Fruit fly (Drosophila melanogaster) whole organism, embryonic: Measurements from ENCODE around the gene her.

Source experiments
- C15 ChIP-seq: fragments of 200-800 bp; sonication (Bioruptor generic); IDR thresholded peaks from 3 replicates; pipeline ENCODE4 v1.3.6; 2022; ENCODE audit warnings: missing biosample characterization, missing genetic modification characterization
- CG1024 ChIP-seq: fragments of 200-800 bp; sonication (Bioruptor generic); IDR thresholded peaks from 2 replicates; pipeline ENCODE4 v1.3.6; 2022; ENCODE audit warnings: missing biosample characterization, missing genetic modification characterization
- CG12104 ChIP-seq: fragments of 200-800 bp; sonication (Bioruptor generic); optimal IDR thresholded peaks from 3 replicates; lab custom pipeline; 2016; ENCODE audit warnings: missing biosample characterization, missing genetic modification characterization
- CG12659 ChIP-seq: fragments of 200-800 bp; sonication (Bioruptor generic); optimal IDR thresholded peaks from 3 replicates; lab custom pipeline; 2017; ENCODE audit warnings: mild to moderate bottlenecking, missing biosample characterization, missing genetic modification reagents, missing genetic modification characterization
- CG12744 ChIP-seq: fragments of 200-800 bp; sonication (Bioruptor generic); optimal IDR thresholded peaks from 2 replicates; lab custom pipeline; 2016; ENCODE audit warnings: missing biosample characterization, missing genetic modification characterization
- CG13287 ChIP-seq: fragments of 200-800 bp; sonication (Bioruptor generic); IDR thresholded peaks from 2 replicates; pipeline ENCODE4 v1.3.6; 2022; ENCODE audit warnings: missing biosample characterization, missing genetic modification characterization; ENCODE audit not compliant: partially characterized antibody
- CG13424 ChIP-seq: fragments of 200-800 bp; sonication (Bioruptor generic); optimal IDR thresholded peaks from 2 replicates; lab custom pipeline; 2019; ENCODE audit warnings: missing biosample characterization, mild to moderate bottlenecking, missing genetic modification characterization, moderate library complexity
- CG14667 ChIP-seq: fragments of 200-800 bp; sonication (Bioruptor generic); IDR thresholded peaks from 2 replicates; pipeline ENCODE4 v1.3.6; 2022; ENCODE audit warnings: missing biosample characterization, missing genetic modification characterization
- CG1529 ChIP-seq: fragments of 200-800 bp; sonication (Bioruptor generic); optimal IDR thresholded peaks from 3 replicates; lab custom pipeline; 2018; ENCODE audit warnings: missing biosample characterization, missing genetic modification characterization
- CG17359 ChIP-seq: fragments of 200-800 bp; sonication (Bioruptor generic); optimal IDR thresholded peaks from 3 replicates; lab custom pipeline; 2018; ENCODE audit warnings: missing biosample characterization, mild to moderate bottlenecking, missing genetic modification characterization, moderate library complexity
- CG1792 ChIP-seq: fragments of 200-800 bp; sonication (Bioruptor generic); optimal IDR thresholded peaks from 2 replicates; lab custom pipeline; 2016; ENCODE audit warnings: missing biosample characterization, missing genetic modification characterization
- CG1832 ChIP-seq: fragments of 200-800 bp; sonication (Bioruptor generic); optimal IDR thresholded peaks from 2 replicates; lab custom pipeline; 2017; ENCODE audit warnings: missing biosample characterization, mild to moderate bottlenecking, missing genetic modification characterization, inconsistent platforms
- CG2116 ChIP-seq: fragments of 200-800 bp; sonication (Bioruptor generic); optimal IDR thresholded peaks from 3 replicates; lab custom pipeline; 2018; ENCODE audit warnings: missing biosample characterization, mild to moderate bottlenecking, missing genetic modification characterization
- CG2712 ChIP-seq: fragments of 200-800 bp; optimal IDR thresholded peaks from 3 replicates; lab custom pipeline; 2019; ENCODE audit warnings: missing biosample characterization, mild to moderate bottlenecking, missing genetic modification characterization, moderate library complexity
- CG30431 ChIP-seq: fragments of 200-800 bp; sonication (Bioruptor generic); optimal IDR thresholded peaks from 2 replicates; lab custom pipeline; 2017; ENCODE audit warnings: missing biosample characterization, missing genetic modification characterization
- CG31224 ChIP-seq: fragments of 200-800 bp; sonication (Bioruptor generic); IDR thresholded peaks from 2 replicates; pipeline ENCODE4 v1.3.6; 2022; ENCODE audit warnings: missing biosample characterization, missing genetic modification characterization
- CG33213 ChIP-seq: fragments of 200-800 bp; sonication (Bioruptor generic); optimal IDR thresholded peaks from 3 replicates; lab custom pipeline; 2016; ENCODE audit warnings: missing biosample characterization, missing genetic modification characterization
- CG33557 ChIP-seq: fragments of 200-800 bp; sonication (Bioruptor generic); optimal IDR thresholded peaks from 2 replicates; lab custom pipeline; 2019; ENCODE audit warnings: missing biosample characterization, mild to moderate bottlenecking, missing genetic modification characterization, moderate library complexity
- CG3726 ChIP-seq: fragments of 200-800 bp; sonication (Bioruptor generic); IDR thresholded peaks from 3 replicates; pipeline ENCODE4, ENCODE4 v1.3.6; 2022; ENCODE audit warnings: missing biosample characterization, missing genetic modification characterization
- CG3847 ChIP-seq: fragments of 200-800 bp; sonication (Bioruptor generic); IDR thresholded peaks from 2 replicates; pipeline ENCODE4 v1.3.6; 2022; ENCODE audit warnings: missing biosample characterization, missing genetic modification characterization
- CG43689 ChIP-seq: fragments of 200-800 bp; sonication (Bioruptor generic); IDR thresholded peaks from 2 replicates; pipeline ENCODE4 v1.3.6; 2022; ENCODE audit warnings: missing biosample characterization, missing genetic modification characterization
- CG6272 ChIP-seq: fragments of 200-800 bp; sonication (Bioruptor generic); IDR thresholded peaks from 2 replicates; pipeline ENCODE4 v1.3.6; 2022; ENCODE audit warnings: missing biosample characterization, missing genetic modification characterization
- CG6765 ChIP-seq: fragments of 200-800 bp; sonication (Bioruptor generic); optimal IDR thresholded peaks from 3 replicates; lab custom pipeline; 2017; ENCODE audit warnings: missing biosample characterization, mild to moderate bottlenecking, missing genetic modification characterization
- CG7839 ChIP-seq: fragments of 200-800 bp; sonication (Bioruptor generic); optimal IDR thresholded peaks from 3 replicates; lab custom pipeline; 2018; ENCODE audit warnings: missing biosample characterization, mild to moderate bottlenecking, missing genetic modification characterization, moderate library complexity
- CG9437 ChIP-seq: fragments of 200-800 bp; sonication (Bioruptor generic); optimal IDR thresholded peaks from 2 replicates; lab custom pipeline; 2018; ENCODE audit warnings: missing biosample characterization, mild to moderate bottlenecking, missing genetic modification characterization
- CG9876 ChIP-seq: fragments of 200-800 bp; sonication (Bioruptor generic); optimal IDR thresholded peaks from 2 replicates; lab custom pipeline; 2016; ENCODE audit warnings: missing biosample characterization, missing genetic modification characterization
- CTCF ChIP-seq: fragments of 200-800 bp; sonication (Bioruptor generic); optimal IDR thresholded peaks from 2 replicates; lab custom pipeline; 2017; ENCODE audit warnings: missing biosample characterization, mild to moderate bottlenecking, missing genetic modification characterization, moderate library complexity
- Dip3 ChIP-seq: fragments of 200-800 bp; sonication (Bioruptor generic); optimal IDR thresholded peaks from 3 replicates; lab custom pipeline; 2016; ENCODE audit warnings: missing biosample characterization, missing genetic modification characterization
- Dp ChIP-seq: fragments of 200-800 bp; sonication (Bioruptor generic); optimal IDR thresholded peaks from 2 replicates; lab custom pipeline; 2018; ENCODE audit warnings: missing biosample characterization, mild to moderate bottlenecking, missing genetic modification characterization, moderate library complexity
- Hr39 ChIP-seq: fragments of >200 bp; optimal IDR thresholded peaks from 2 replicates; lab custom pipeline; 2017
- Optix ChIP-seq: fragments of 200-800 bp; sonication (Bioruptor generic); IDR thresholded peaks from 3 replicates; pipeline ENCODE4 v1.3.6; 2022; ENCODE audit warnings: missing biosample characterization, missing genetic modification characterization
- Poxn ChIP-seq: fragments of 200-800 bp; sonication (Bioruptor generic); IDR thresholded peaks from 2 replicates; pipeline ENCODE4 v1.3.6; 2022; ENCODE audit warnings: missing biosample characterization, missing genetic modification characterization
- bbx ChIP-seq: fragments of 200-800 bp; sonication (Bioruptor generic); IDR thresholded peaks from 2 replicates; pipeline ENCODE4 v1.3.6; 2022; ENCODE audit warnings: missing biosample characterization, missing genetic modification characterization; ENCODE audit not compliant: partially characterized antibody
- bigmax ChIP-seq: fragments of 200-800 bp; sonication (Bioruptor generic); optimal IDR thresholded peaks from 2 replicates; lab custom pipeline; 2018; ENCODE audit warnings: missing biosample characterization, mild to moderate bottlenecking, missing genetic modification characterization
- bowl ChIP-seq: fragments of 200-800 bp; sonication (Bioruptor generic); IDR thresholded peaks from 2 replicates; pipeline ENCODE4 v1.3.6; 2022; ENCODE audit warnings: missing biosample characterization, missing genetic modification characterization
- cad ChIP-seq: fragments of >200 bp; optimal IDR thresholded peaks from 2 replicates; lab custom pipeline; 2017; ENCODE audit warnings: missing biosample characterization, missing genetic modification characterization
- dan ChIP-seq: fragments of 200-800 bp; sonication (Bioruptor generic); IDR thresholded peaks from 2 replicates; pipeline ENCODE4 v1.3.6; 2022; ENCODE audit warnings: missing biosample characterization, missing genetic modification characterization
- fd102C ChIP-seq: fragments of 200-800 bp; sonication (Bioruptor generic); optimal IDR thresholded peaks from 2 replicates; lab custom pipeline; 2018; ENCODE audit warnings: missing biosample characterization, mild to moderate bottlenecking, missing genetic modification characterization, moderate library complexity
- fd3F ChIP-seq: fragments of 200-800 bp; sonication (Bioruptor generic); optimal IDR thresholded peaks from 2 replicates; lab custom pipeline; 2018; ENCODE audit warnings: missing biosample characterization, mild to moderate bottlenecking, missing genetic modification characterization, moderate library complexity
- fru ChIP-seq: fragments of >200 bp; optimal IDR thresholded peaks from 2 replicates; lab custom pipeline; 2017
- gt ChIP-seq: fragments of 200-800 bp; sonication (Bioruptor generic); IDR thresholded peaks from 2 replicates; pipeline ENCODE4 v1.3.6; 2022; ENCODE audit warnings: missing biosample characterization, missing genetic modification characterization
- ham ChIP-seq: fragments of 200-800 bp; sonication (Bioruptor generic); IDR thresholded peaks from 2 replicates; pipeline ENCODE4 v1.3.6; 2022; ENCODE audit warnings: missing biosample characterization, missing genetic modification characterization
- ken ChIP-seq: fragments of 200-800 bp; sonication (Bioruptor generic); IDR thresholded peaks from 3 replicates; pipeline ENCODE4 v1.3.6; 2022; ENCODE audit warnings: missing biosample characterization, missing genetic modification characterization
- nmo ChIP-seq: fragments of 200-800 bp; sonication (Bioruptor generic); optimal IDR thresholded peaks from 2 replicates; lab custom pipeline; 2018; ENCODE audit warnings: missing biosample characterization, mild to moderate bottlenecking, missing genetic modification characterization, moderate library complexity
- phol ChIP-seq: fragments of 200-800 bp; sonication (Bioruptor generic); optimal IDR thresholded peaks from 3 replicates; lab custom pipeline; 2018; ENCODE audit warnings: missing biosample characterization, mild to moderate bottlenecking, missing genetic modification characterization, moderate library complexity
- sim ChIP-seq: fragments of 200-800 bp; sonication (Bioruptor generic); IDR thresholded peaks from 2 replicates; pipeline ENCODE4 v1.3.6; 2022; ENCODE audit warnings: missing biosample characterization, missing genetic modification characterization
- sna ChIP-seq: fragments of 200-800 bp; sonication (Bioruptor generic); IDR thresholded peaks from 2 replicates; pipeline ENCODE4 v1.3.6; 2022; ENCODE audit warnings: missing biosample characterization, missing genetic modification characterization; ENCODE audit not compliant: partially characterized antibody
- sob ChIP-seq: fragments of 200-800 bp; sonication (Bioruptor generic); IDR thresholded peaks from 2 replicates; pipeline ENCODE4 v1.3.6; 2022; ENCODE audit warnings: missing biosample characterization, missing genetic modification characterization
- unc-4 ChIP-seq: fragments of 200-800 bp; sonication (Bioruptor generic); IDR thresholded peaks from 2 replicates; pipeline ENCODE4 v1.3.6; 2022; ENCODE audit warnings: missing biosample characterization, missing genetic modification characterization; ENCODE audit not compliant: partially characterized antibody
- zen2 ChIP-seq: fragments of 200-800 bp; sonication (Bioruptor generic); IDR thresholded peaks from 3 replicates; pipeline ENCODE4 v1.3.6; 2022; ENCODE audit warnings: missing biosample characterization, missing genetic modification characterization; ENCODE audit not compliant: partially characterized antibody

Gene her

DNA sequence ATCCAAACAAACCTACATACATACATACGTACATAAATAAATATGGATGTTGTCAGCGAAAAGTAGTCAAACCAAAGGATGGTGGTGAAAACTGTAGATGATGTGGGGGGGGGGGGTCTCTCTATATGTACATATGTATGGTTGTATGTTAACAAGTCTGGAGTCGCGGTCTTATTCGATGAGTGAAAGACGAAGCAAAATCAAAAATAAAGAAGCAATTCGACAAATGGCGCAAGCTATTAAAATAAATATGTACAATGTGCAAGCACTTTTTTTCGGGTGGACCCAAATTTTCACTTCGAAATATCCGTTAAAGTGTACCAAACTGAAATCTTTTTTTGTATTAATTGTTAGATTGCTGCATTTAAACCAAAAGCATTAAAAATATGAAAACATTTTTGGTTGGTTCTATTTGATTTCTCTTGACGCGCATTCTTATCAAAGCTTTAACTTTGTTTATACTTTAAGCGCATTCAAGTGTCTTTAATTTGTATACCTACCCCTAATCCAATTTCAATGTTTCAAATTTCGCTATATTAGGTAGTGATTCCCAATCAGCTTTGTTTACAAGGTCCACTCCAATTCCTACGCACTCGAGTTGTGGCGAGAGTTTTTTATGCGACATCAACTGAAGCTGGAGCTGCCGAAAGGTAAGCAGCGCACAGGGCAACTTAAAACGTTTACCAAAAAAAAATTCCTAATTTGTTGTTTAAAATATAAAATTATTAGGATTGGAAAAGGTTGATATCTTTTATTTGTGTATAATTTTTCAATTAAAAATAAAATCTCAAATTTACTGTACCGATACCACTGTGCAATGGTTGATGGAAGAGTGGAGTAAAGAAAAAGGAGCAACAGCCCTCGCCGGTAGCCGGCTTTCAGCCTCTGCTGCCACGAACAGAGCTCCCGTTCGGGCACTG lies 7.2 kb downstream of the her start, which contains the start of gene CG31807:
Gene CG31807 (minus strand): TSS at position 51 of the 920 bp plus-strand sequence.
- TF ChIP-seq Dp (GFP tag; lab: Kevin White, UChicago): no peak
- no peak for TF ChIP-seq CG1024
- TF ChIP-seq CG13287 (GFP tag; lab: Robert Waterston, UW): no peak
- TF ChIP-seq dan (GFP tag; lab: Robert Waterston, UW): no peak
- TF ChIP-seq CG30431 (GFP tag; lab: Kevin White, UChicago): peak; percentile 36
- TF ChIP-seq CG3847: peak; percentile 44
- peak; percentile 80 for TF ChIP-seq CG2712 (tag; lab: Kevin White, UChicago)
- 0 out of 3 replicates have a peak, but pooled peaks have one; percentile 38 for TF ChIP-seq ken
- peak; percentile 45 for TF ChIP-seq fd3F (GFP tag; lab: Kevin White, UChicago)
- no peak; the same call in 1 of the 2 replicates for TF ChIP-seq CG14667
- TF ChIP-seq cad (GFP tag; lab: Kevin White, UChicago): no peak
- peak; percentile 69 for TF ChIP-seq CG1529 (GFP tag; lab: Kevin White, UChicago)
- TF ChIP-seq sob (GFP tag; lab: Robert Waterston, UW): peak; percentile 39; the same call in 1 of the 2 replicates
- TF ChIP-seq CG9876: no peak
- no peak for TF ChIP-seq C15 (GFP tag; lab: Robert Waterston, UW)
- no peak for TF ChIP-seq ham (GFP tag; lab: Robert Waterston, UW)
- TF ChIP-seq CG7839: peak; percentile 80
- peak; percentile 72 for TF ChIP-seq CG12104 (GFP tag; lab: Kevin White, UChicago)
- no peak for TF ChIP-seq zen2 (GFP tag; lab: Robert Waterston, UW)
- TF ChIP-seq CG6272 (GFP tag; lab: Robert Waterston, UW): peak; percentile 58
- TF ChIP-seq sim (GFP tag; lab: Robert Waterston, UW): 0 out of 2 replicates have a peak, but pooled peaks have one; percentile 42
- no peak for TF ChIP-seq bowl (GFP tag; lab: Robert Waterston, UW)
- no peak for TF ChIP-seq bigmax (GFP tag; lab: Kevin White, UChicago)
- peak; percentile 29 for TF ChIP-seq CTCF (GFP tag; lab: Kevin White, UChicago)
- peak; percentile 78 for TF ChIP-seq CG9437
- peak; percentile 33; the same call in 1 of the 2 replicates for TF ChIP-seq CG43689
- no peak for TF ChIP-seq fru (lab: Kevin White, UChicago)
- TF ChIP-seq gt (GFP tag; lab: Robert Waterston, UW): no peak
- peak; percentile 44 for TF ChIP-seq Dip3 (GFP tag; lab: Kevin White, UChicago)
- peak; percentile 77 for TF ChIP-seq nmo
- TF ChIP-seq unc-4 (GFP tag; lab: Robert Waterston, UW): no peak
- no peak for TF ChIP-seq bbx
- TF ChIP-seq CG13424 (tag; lab: Kevin White, UChicago): peak; percentile 89
- no peak for TF ChIP-seq CG31224 (GFP tag; lab: Robert Waterston, UW)
- TF ChIP-seq CG1792 (GFP tag; lab: Kevin White, UChicago): peak; percentile 62
- no peak for TF ChIP-seq CG3726 (GFP tag; lab: Robert Waterston, UW)
- TF ChIP-seq CG12659: peak; percentile 62
- TF ChIP-seq CG6765 (GFP tag; lab: Kevin White, UChicago): peak; percentile 26
- peak; percentile 57; the same call in 1 of the 3 replicates for TF ChIP-seq Optix (GFP tag; lab: Robert Waterston, UW)
- peak; percentile 45 for TF ChIP-seq CG33557 (GFP tag; lab: Kevin White, UChicago)
- TF ChIP-seq phol (tag; lab: Kevin White, UChicago): peak; percentile 75
- no peak for TF ChIP-seq Hr39
- no peak for TF ChIP-seq fd102C (GFP tag; lab: Kevin White, UChicago)
- no peak for TF ChIP-seq CG1832
- TF ChIP-seq CG17359 (tag; lab: Kevin White, UChicago): peak; percentile 69
- TF ChIP-seq CG12744 (GFP tag; lab: Kevin White, UChicago): peak; percentile 43
- no peak for TF ChIP-seq CG2116 (GFP tag; lab: Kevin White, UChicago)
- TF ChIP-seq sna (GFP tag; lab: Robert Waterston, UW): no peak
- TF ChIP-seq Poxn (GFP tag; lab: Robert Waterston, UW): no peak; the same call in 1 of the 2 replicates
- TF ChIP-seq CG33213 (GFP tag; lab: Kevin White, UChicago): peak; percentile 16
